Fruit fly (Drosophila melanogaster) whole organism, embryonic: ENCODE results near the gene CSN6.
A peak's percentile ranks its signal among the peaks of the same experiment; 100 is the strongest.

Experiments
- Atf-2 ChIP-seq: fragments of 200-800 bp; sonication (Bioruptor generic); optimal IDR thresholded peaks from 2 replicates; lab custom pipeline; 2016; ENCODE audit warnings: missing biosample characterization, missing genetic modification characterization
- CG10366 ChIP-seq: fragments of 200-800 bp; sonication (Bioruptor generic); IDR thresholded peaks from 2 replicates; pipeline ENCODE4 v1.3.6; 2022; ENCODE audit warnings: missing biosample characterization, missing genetic modification characterization
- CG10543 ChIP-seq: fragments of 200-800 bp; sonication (Bioruptor generic); optimal IDR thresholded peaks from 3 replicates; lab custom pipeline; 2017; ENCODE audit warnings: missing biosample characterization, mild to moderate bottlenecking, missing genetic modification characterization, moderate library complexity
- CG1233 ChIP-seq: fragments of 200-800 bp; sonication (Bioruptor generic); optimal IDR thresholded peaks from 4 replicates; lab custom pipeline; 2018; ENCODE audit warnings: missing biosample characterization, mild to moderate bottlenecking, missing genetic modification characterization
- CG13424 ChIP-seq: fragments of 200-800 bp; sonication (Bioruptor generic); optimal IDR thresholded peaks from 2 replicates; lab custom pipeline; 2019; ENCODE audit warnings: missing biosample characterization, mild to moderate bottlenecking, missing genetic modification characterization, moderate library complexity
- CG13894 ChIP-seq: fragments of 200-800 bp; sonication (Bioruptor generic); optimal IDR thresholded peaks from 3 replicates; lab custom pipeline; 2018; ENCODE audit warnings: missing biosample characterization, mild to moderate bottlenecking, missing genetic modification characterization, moderate library complexity
- CG17359 ChIP-seq: fragments of 200-800 bp; sonication (Bioruptor generic); optimal IDR thresholded peaks from 3 replicates; lab custom pipeline; 2018; ENCODE audit warnings: missing biosample characterization, mild to moderate bottlenecking, missing genetic modification characterization, moderate library complexity
- CG17802 ChIP-seq: fragments of 200-800 bp; sonication (Bioruptor generic); optimal IDR thresholded peaks from 2 replicates; lab custom pipeline; 2018; ENCODE audit warnings: missing biosample characterization, mild to moderate bottlenecking, missing genetic modification characterization, moderate library complexity
- CG2199 ChIP-seq: fragments of 200-800 bp; sonication (Bioruptor generic); IDR thresholded peaks from 3 replicates; pipeline ENCODE4 v1.3.6; 2022; ENCODE audit warnings: missing biosample characterization, missing genetic modification characterization
- CG2875 ChIP-seq: fragments of 200-800 bp; sonication (Bioruptor generic); optimal IDR thresholded peaks from 2 replicates; lab custom pipeline; 2017; ENCODE audit warnings: missing biosample characterization, mild to moderate bottlenecking, missing genetic modification characterization, missing genetic modification reagents
- CG3995 ChIP-seq: fragments of 200-800 bp; sonication (Bioruptor generic); optimal IDR thresholded peaks from 3 replicates; lab custom pipeline; 2016; ENCODE audit warnings: missing biosample characterization, missing genetic modification characterization
- CG4854 ChIP-seq: fragments of 200-800 bp; sonication (Bioruptor generic); optimal IDR thresholded peaks from 2 replicates; lab custom pipeline; 2016; ENCODE audit warnings: missing biosample characterization, missing genetic modification characterization, inconsistent platforms
- CG7745 ChIP-seq: fragments of 200-800 bp; sonication (Bioruptor generic); optimal IDR thresholded peaks from 2 replicates; lab custom pipeline; 2018; ENCODE audit warnings: missing biosample characterization, mild to moderate bottlenecking, missing genetic modification characterization, moderate library complexity
- CG7963 ChIP-seq: fragments of 200-800 bp; sonication (Bioruptor generic); IDR thresholded peaks from 3 replicates; pipeline ENCODE4 v1.3.6; 2022; ENCODE audit warnings: missing biosample characterization, missing genetic modification characterization; ENCODE audit not compliant: partially characterized antibody
- CG8290 ChIP-seq, 3 experiments: fragments of 200-800 bp; sonication (Bioruptor generic); optimal IDR thresholded peaks; 2 replicates each; lab custom pipeline; 2016 to 2019; ENCODE audit warnings: missing biosample characterization in 3 of 3, missing genetic modification characterization in 3 of 3, mild to moderate bottlenecking in 2 of 3, moderate library complexity in 1 of 3
- CG8765 ChIP-seq: fragments of 200-800 bp; sonication (Bioruptor generic); IDR thresholded peaks from 2 replicates; pipeline ENCODE4 v1.3.6; 2022; ENCODE audit warnings: missing biosample characterization, missing genetic modification characterization
- CG9797 ChIP-seq: fragments of 200-800 bp; sonication (Bioruptor generic); optimal IDR thresholded peaks from 3 replicates; lab custom pipeline; 2018; ENCODE audit warnings: missing biosample characterization, mild to moderate bottlenecking, missing genetic modification characterization
- Eip74EF ChIP-seq, 2 experiments: fragments of 200-800 bp in 1 of 2; fragments of >200 bp in 1 of 2; sonication (Bioruptor generic) in 1 of 2; optimal IDR thresholded peaks; 2 replicates each; lab custom pipeline; 2017 to 2019; ENCODE audit warnings: missing biosample characterization in 2 of 2, missing genetic modification characterization in 2 of 2, mild to moderate bottlenecking in 1 of 2, moderate library complexity in 1 of 2
- Hr51 ChIP-seq, 2 experiments: fragments of 200-800 bp; sonication (Bioruptor generic); optimal IDR thresholded peaks; 2 replicates in 1 of 2; 3 replicates in 1 of 2; lab custom pipeline; 2016 to 2018; ENCODE audit warnings: missing biosample characterization in 2 of 2, missing genetic modification characterization in 2 of 2, mild to moderate bottlenecking in 1 of 2, moderate library complexity in 1 of 2
- Kr ChIP-seq: fragments of 200-800 bp; sonication (Bioruptor generic); optimal IDR thresholded peaks from 2 replicates; lab custom pipeline; 2017; ENCODE audit warnings: missing biosample characterization, mild to moderate bottlenecking, missing genetic modification characterization
- MESR4 ChIP-seq: fragments of 200-800 bp; sonication (Bioruptor generic); optimal IDR thresholded peaks from 2 replicates; lab custom pipeline; 2018; ENCODE audit warnings: missing biosample characterization, mild to moderate bottlenecking, missing genetic modification characterization, moderate library complexity
- Med ChIP-seq: fragments of 200-800 bp; sonication (Bioruptor generic); peaks from one replicate; lab custom pipeline; 2016; ENCODE audit warnings: missing biosample characterization, missing genetic modification characterization, mild to moderate bottlenecking, inconsistent platforms, moderate library complexity
- Pdp1 ChIP-seq, 2 experiments: fragments of 200-800 bp; sonication (Bioruptor generic); optimal IDR thresholded peaks; 3 replicates each; lab custom pipeline; 2016; ENCODE audit warnings: missing biosample characterization in 2 of 2, missing genetic modification characterization in 2 of 2, mild to moderate bottlenecking in 1 of 2, moderate library complexity in 1 of 2
- Six4 ChIP-seq: fragments of 200-800 bp; sonication (Bioruptor generic); optimal IDR thresholded peaks from 2 replicates; lab custom pipeline; 2016; ENCODE audit warnings: missing biosample characterization, missing genetic modification characterization
- Sox100B ChIP-seq: fragments of 200-800 bp; sonication (Bioruptor generic); optimal IDR thresholded peaks from 3 replicates; lab custom pipeline; 2018; ENCODE audit warnings: missing biosample characterization, mild to moderate bottlenecking, missing genetic modification characterization
- Stat92E ChIP-seq, 3 experiments: fragments of >200 bp in 2 of 3; fragments of 200-800 bp in 1 of 3; sonication (Bioruptor generic) in 1 of 3; optimal IDR thresholded peaks; 2 replicates each; lab custom pipeline; 2017 to 2019; ENCODE audit warnings: missing biosample characterization in 3 of 3, missing genetic modification characterization in 3 of 3, mild to moderate bottlenecking in 1 of 3, moderate library complexity in 1 of 3
- Usf ChIP-seq: fragments of 200-800 bp; sonication (Bioruptor generic); optimal IDR thresholded peaks from 2 replicates; lab custom pipeline; 2017; ENCODE audit warnings: missing genotype, missing biosample characterization, missing genetic modification characterization
- ab ChIP-seq: fragments of 200-800 bp; sonication (Bioruptor generic); optimal IDR thresholded peaks from 2 replicates; lab custom pipeline; 2016; ENCODE audit warnings: missing biosample characterization, missing genetic modification characterization
- ase ChIP-seq: fragments of 200-800 bp; sonication (Bioruptor generic); IDR thresholded peaks from 3 replicates; pipeline ENCODE4 v1.3.6; 2022; ENCODE audit warnings: missing biosample characterization, missing genetic modification characterization
- bowl ChIP-seq: fragments of 200-800 bp; sonication (Bioruptor generic); IDR thresholded peaks from 2 replicates; pipeline ENCODE4 v1.3.6; 2022; ENCODE audit warnings: missing biosample characterization, missing genetic modification characterization
- crc ChIP-seq: fragments of 200-800 bp; sonication (Bioruptor generic); optimal IDR thresholded peaks from 2 replicates; lab custom pipeline; 2016; ENCODE audit warnings: missing biosample characterization, missing genetic modification characterization
- dmrt99B ChIP-seq: fragments of 200-800 bp; sonication (Bioruptor generic); optimal IDR thresholded peaks from 2 replicates; lab custom pipeline; 2018; ENCODE audit warnings: missing biosample characterization, mild to moderate bottlenecking, missing genetic modification characterization, moderate library complexity
- fd96Cb ChIP-seq: fragments of 200-800 bp; sonication (Bioruptor generic); optimal IDR thresholded peaks from 2 replicates; lab custom pipeline; 2018; ENCODE audit warnings: missing biosample characterization, mild to moderate bottlenecking, missing genetic modification characterization, moderate library complexity
- gem ChIP-seq: fragments of 200-800 bp; sonication (Bioruptor generic); optimal IDR thresholded peaks from 2 replicates; lab custom pipeline; 2019; ENCODE audit warnings: missing biosample characterization, mild to moderate bottlenecking, missing genetic modification characterization, moderate library complexity
- hb ChIP-seq: fragments of 200-800 bp; sonication (Bioruptor generic); IDR thresholded peaks from 3 replicates; pipeline ENCODE4 v1.3.6; 2022; ENCODE audit warnings: missing biosample characterization, missing genetic modification characterization; ENCODE audit not compliant: partially characterized antibody
- hkb ChIP-seq, 2 experiments: fragments of 200-800 bp in 1 of 2; fragments of >200 bp in 1 of 2; sonication (Bioruptor generic) in 1 of 2; IDR thresholded peaks in 1 of 2; optimal IDR thresholded peaks in 1 of 2; 2 replicates each; pipeline versions ENCODE4 v1.3.6 to Lab custom; 2017 to 2022; ENCODE audit warnings: missing biosample characterization in 1 of 2, missing genetic modification characterization in 1 of 2
- lmd ChIP-seq: fragments of 200-800 bp; sonication (Bioruptor generic); IDR thresholded peaks from 2 replicates; pipeline ENCODE4 v1.3.6; 2022; ENCODE audit warnings: missing biosample characterization, missing genetic modification characterization
- lola ChIP-seq, 3 experiments: fragments of >200 bp in 2 of 3; fragments of 200-800 bp in 1 of 3; sonication (Bioruptor generic) in 1 of 3; optimal IDR thresholded peaks; 2 replicates each; lab custom pipeline; 2017 to 2019; ENCODE audit warnings: missing biosample characterization in 3 of 3, missing genetic modification characterization in 3 of 3, mild to moderate bottlenecking in 1 of 3, moderate library complexity in 1 of 3
- nom ChIP-seq: fragments of 200-800 bp; sonication (Bioruptor generic); optimal IDR thresholded peaks from 2 replicates; lab custom pipeline; 2017; ENCODE audit warnings: missing biosample characterization, missing genetic modification characterization, mild to moderate bottlenecking, moderate library complexity, missing genetic modification reagents
- pan ChIP-seq, 4 experiments: fragments of >200 bp in 3 of 4; fragments of 200-800 bp in 1 of 4; sonication (Bioruptor generic) in 1 of 4; optimal IDR thresholded peaks in 3 of 4; IDR thresholded peaks in 1 of 4; 2 replicates each; pipeline versions ENCODE4 v1.3.6 to Lab custom; 2017 to 2022; ENCODE audit warnings: missing biosample characterization in 2 of 4, missing genetic modification characterization in 2 of 4, mixed read lengths in 1 of 4
- repo ChIP-seq: fragments of 200-800 bp; sonication (Bioruptor generic); optimal IDR thresholded peaks from 2 replicates; lab custom pipeline; 2016; ENCODE audit warnings: missing biosample characterization, missing genetic modification characterization
- sd ChIP-seq: fragments of 200-800 bp; sonication (Bioruptor generic); optimal IDR thresholded peaks from 3 replicates; lab custom pipeline; 2018; ENCODE audit warnings: missing biosample characterization, mild to moderate bottlenecking, missing genetic modification characterization, moderate library complexity
- sens ChIP-seq: fragments of 200-800 bp; sonication (Bioruptor generic); peaks from one replicate; lab custom pipeline; 2016; ENCODE audit warnings: missing biosample characterization, missing genetic modification characterization
- sima ChIP-seq: fragments of 200-800 bp; sonication (Bioruptor generic); optimal IDR thresholded peaks from 2 replicates; lab custom pipeline; 2016; ENCODE audit warnings: missing biosample characterization, missing genetic modification characterization
- so ChIP-seq: fragments of 200-800 bp; sonication (Bioruptor generic); IDR thresholded peaks from 3 replicates; pipeline ENCODE4 v1.3.6; 2022; ENCODE audit warnings: missing biosample characterization, missing genetic modification characterization
- tll ChIP-seq, 2 experiments: fragments of 200-800 bp in 1 of 2; fragments of >200 bp in 1 of 2; sonication (Bioruptor generic) in 1 of 2; optimal IDR thresholded peaks; 2 replicates each; lab custom pipeline; 2017 to 2019; ENCODE audit warnings: missing biosample characterization in 2 of 2, missing genetic modification characterization in 2 of 2, mild to moderate bottlenecking in 1 of 2, moderate library complexity in 1 of 2

Gene CSN6

dm6 chr3R:22538877-22539276, 41.7 kb upstream of the CSN6 start (continued):
- TF ChIP-seq CG9797 (GFP tag; lab: Kevin White, UChicago) (no peak), CG17359 (tag; lab: Kevin White, UChicago) (peak; percentile 13), hb (GFP tag; lab: Robert Waterston, UW) (no peak), CG4854 (GFP tag; lab: Kevin White, UChicago) (no peak), Sox100B (GFP tag; lab: Kevin White, UChicago) (no peak), gem (tag; lab: Kevin White, UChicago) (peak; percentile 36), CG10366 (GFP tag; lab: Robert Waterston, UW) (peak; percentile 29; the same call in 1 of the 2 replicates), Atf-2 (GFP tag; lab: Kevin White, UChicago) (no peak), lmd (GFP tag; lab: Robert Waterston, UW) (no peak), CG2199 (GFP tag; lab: Robert Waterston, UW) (no peak), Hr51 (GFP tag; optimal IDR thresholded peaks at IDR 0.05; lab: Kevin White, UChicago) (peak in 1 of 2 experiments; percentile 50), Stat92E (GFP tag; optimal IDR thresholded peaks at IDR 0.05; lab: Kevin White, UChicago) (no peak), lola (GFP tag; optimal IDR thresholded peaks at IDR 0.05; lab: Kevin White, UChicago) (no peak), hkb (optimal IDR thresholded peaks at IDR 0.05; lab: Kevin White, UChicago) (no peak), hkb (GFP tag; IDR thresholded peaks at IDR 0.05; lab: Robert Waterston, UW) (no peak), Eip74EF (GFP tag; optimal IDR thresholded peaks at IDR 0.05; lab: Kevin White, UChicago) (no peak), CG7963 (GFP tag; lab: Robert Waterston, UW) (no peak), bowl (GFP tag; lab: Robert Waterston, UW) (no peak), CG7745 (tag; lab: Kevin White, UChicago) (no peak), sens (GFP tag; lab: Kevin White, UChicago) (peak; percentile 60), Usf (GFP tag; lab: Kevin White, UChicago) (no peak), dmrt99B (tag; lab: Kevin White, UChicago) (peak; percentile 48), Med (GFP tag; lab: Kevin White, UChicago) (peak; percentile 37), pan (optimal IDR thresholded peaks at IDR 0.05; lab: Kevin White, UChicago) (no peak), pan (GFP tag; optimal IDR thresholded peaks at IDR 0.05 in 1 of 2, IDR thresholded peaks at IDR 0.05 in 1 of 2) (peak in 1 of 2 experiments; percentile 21), crc (GFP tag; lab: Kevin White, UChicago) (no peak)

dm6 chr3R:22539762-22540161, 40.8 kb upstream of the CSN6 start, which contains the start of gene CG5326:
Gene CG5326, minus strand, starts transcription at chr3R:22539919.
- TF ChIP-seq CG10543 (GFP tag; lab: Kevin White, UChicago) = peak; percentile 24
- TF ChIP-seq CG1233 = no peak
- TF ChIP-seq repo (GFP tag; lab: Kevin White, UChicago) = no peak
- TF ChIP-seq CG8290 (GFP tag; optimal IDR thresholded peaks at IDR 0.05; lab: Kevin White, UChicago) = no peak
- TF ChIP-seq CG8290 (tag; optimal IDR thresholded peaks at IDR 0.05; lab: Kevin White, UChicago) = peak in 1 of 2 experiments; percentile 40
- TF ChIP-seq fd96Cb (tag; lab: Kevin White, UChicago) = no peak
- TF ChIP-seq sima = no peak
- TF ChIP-seq sd (tag; lab: Kevin White, UChicago) = no peak
- peak; percentile 24; the same call in 1 of the 3 replicates for TF ChIP-seq so (GFP tag; lab: Robert Waterston, UW)
- peak; percentile 27 for TF ChIP-seq CG13894 (tag; lab: Kevin White, UChicago)
- no peak for TF ChIP-seq crc (GFP tag; lab: Kevin White, UChicago)
- TF ChIP-seq CG8765 (GFP tag; lab: Robert Waterston, UW) = no peak
- no peak for TF ChIP-seq tll (GFP tag; optimal IDR thresholded peaks at IDR 0.05; lab: Kevin White, UChicago)
- TF ChIP-seq CG17802 (tag; lab: Kevin White, UChicago) = no peak
- no peak for TF ChIP-seq Kr
- no peak for TF ChIP-seq Pdp1 (GFP tag; optimal IDR thresholded peaks at IDR 0.05; lab: Kevin White, UChicago)
- TF ChIP-seq ab (GFP tag; lab: Kevin White, UChicago) = no peak
- TF ChIP-seq CG2875 (GFP tag; lab: Kevin White, UChicago) = no peak
- TF ChIP-seq ase (GFP tag; lab: Robert Waterston, UW) = no peak
- no peak for TF ChIP-seq Six4
- TF ChIP-seq CG13424 = no peak
- peak; percentile 49 for TF ChIP-seq nom
- TF ChIP-seq MESR4 (GFP tag; lab: Kevin White, UChicago) = no peak
- peak; percentile 51 for TF ChIP-seq CG3995 (GFP tag; lab: Kevin White, UChicago)
